Fruit fly (Drosophila melanogaster) whole organism, adult: ENCODE measurements around the gene Cp190.

Experiments used
- CG12768 ChIP-seq: fragments of 200-800 bp; sonication (Bioruptor generic); optimal IDR thresholded peaks from 2 replicates; lab custom pipeline; 2017; ENCODE audit warnings: missing biosample characterization, missing genetic modification characterization, mild to moderate bottlenecking, moderate library complexity, missing genetic modification reagents
- CG14711 ChIP-seq: fragments of 200-800 bp; sonication (Bioruptor generic); optimal IDR thresholded peaks from 2 replicates; lab custom pipeline; 2018; ENCODE audit warnings: missing biosample characterization, mild to moderate bottlenecking, missing genetic modification characterization, moderate library complexity
- CG33017 ChIP-seq: fragments of 200-800 bp; sonication (Bioruptor generic); optimal IDR thresholded peaks from 2 replicates; lab custom pipeline; 2018; ENCODE audit warnings: missing biosample characterization, mild to moderate bottlenecking, missing genetic modification characterization, moderate library complexity
- CG7045 ChIP-seq: fragments of 200-800 bp; sonication (Bioruptor generic); optimal IDR thresholded peaks from 2 replicates; lab custom pipeline; 2017; ENCODE audit warnings: missing biosample characterization, mild to moderate bottlenecking, missing genetic modification characterization
- CG7101 ChIP-seq: fragments of 200-800 bp; sonication (Bioruptor generic); optimal IDR thresholded peaks from 2 replicates; lab custom pipeline; 2018; ENCODE audit warnings: missing biosample characterization, mild to moderate bottlenecking, missing genetic modification characterization, moderate library complexity
- Mnt ChIP-seq: fragments of 200-800 bp; sonication (Bioruptor generic); optimal IDR thresholded peaks from 2 replicates; lab custom pipeline; 2016; ENCODE audit warnings: missing biosample characterization, mild to moderate bottlenecking, missing genetic modification characterization
- bab1 ChIP-seq: fragments of 200-800 bp; sonication (Bioruptor generic); optimal IDR thresholded peaks from 3 replicates; lab custom pipeline; 2019; ENCODE audit warnings: missing biosample characterization, mild to moderate bottlenecking, missing genetic modification characterization, moderate library complexity
- cic ChIP-seq: fragments of 200-800 bp; sonication (Bioruptor generic); optimal IDR thresholded peaks from 2 replicates; lab custom pipeline; 2017; ENCODE audit warnings: missing biosample characterization, mild to moderate bottlenecking, missing genetic modification characterization, moderate library complexity
- cnc ChIP-seq, 2 experiments: fragments of >200 bp; optimal IDR thresholded peaks; 2 replicates each; lab custom pipeline; 2017
- kay ChIP-seq: fragments of 200-800 bp; sonication (Bioruptor generic); peaks from one replicate; lab custom pipeline; 2016; ENCODE audit warnings: missing biosample characterization, missing genetic modification characterization, borderline replicate concordance
- ovo ChIP-seq: fragments of 200-800 bp; sonication (Bioruptor generic); optimal IDR thresholded peaks from 2 replicates; lab custom pipeline; 2016; ENCODE audit warnings: missing biosample characterization, missing genetic modification characterization
- pad ChIP-seq: fragments of 200-800 bp; sonication (Bioruptor generic); optimal IDR thresholded peaks from 3 replicates; lab custom pipeline; 2017; ENCODE audit warnings: missing biosample characterization, missing genetic modification characterization, mild to moderate bottlenecking, moderate library complexity, missing genetic modification reagents
- tj ChIP-seq: fragments of 200-800 bp; sonication (Bioruptor generic); optimal IDR thresholded peaks from 3 replicates; lab custom pipeline; 2017; ENCODE audit warnings: missing biosample characterization, mild to moderate bottlenecking, missing genetic modification characterization, moderate library complexity
- toe ChIP-seq: fragments of 200-800 bp; sonication (Bioruptor generic); optimal IDR thresholded peaks from 2 replicates; lab custom pipeline; 2016; ENCODE audit warnings: missing biosample characterization, missing genetic modification characterization

- no peak for TF ChIP-seq kay (GFP tag; lab: Kevin White, UChicago)
- TF ChIP-seq CG7045 (GFP tag; lab: Kevin White, UChicago): no peak
- TF ChIP-seq pad (GFP tag; lab: Kevin White, UChicago): no peak
- no peak for TF ChIP-seq toe (GFP tag; lab: Kevin White, UChicago)
- no peak for TF ChIP-seq ovo (GFP tag; lab: Kevin White, UChicago)
- TF ChIP-seq CG14711: no peak
- no peak for TF ChIP-seq bab1
- no peak for TF ChIP-seq CG12768
- no peak for TF ChIP-seq cic (GFP tag; lab: Kevin White, UChicago)
- TF ChIP-seq cnc (optimal IDR thresholded peaks at IDR 0.05; lab: Kevin White, UChicago): no peak
- TF ChIP-seq Mnt (GFP tag; lab: Kevin White, UChicago): no peak
- no peak for TF ChIP-seq tj (GFP tag; lab: Kevin White, UChicago)
- no peak for TF ChIP-seq CG7101 (tag; lab: Kevin White, UChicago)
- no peak for TF ChIP-seq CG33017 (tag; lab: Kevin White, UChicago)
These were observed 11.1 kb downstream of the Cp190 start for dm6 chr3R:15263946-15264345.
